Fruit fly (Drosophila melanogaster) whole organism, wandering third instar larva: Measurements from ENCODE around the gene CG18764.

ENCODE experiments used
- Dfd ChIP-seq: fragments of >200 bp; optimal IDR thresholded peaks from 2 replicates; lab custom pipeline; 2017; ENCODE audit warnings: missing biosample characterization, missing genetic modification characterization
- HLH106 ChIP-seq: fragments of 200-800 bp; optimal IDR thresholded peaks from 3 replicates; lab custom pipeline; 2019; ENCODE audit warnings: missing biosample characterization, mild to moderate bottlenecking, missing genetic modification characterization, moderate library complexity
- Mio ChIP-seq: sonication (Bioruptor generic); optimal IDR thresholded peaks from 2 replicates; lab custom pipeline; 2016; ENCODE audit warnings: missing biosample characterization, missing genetic modification characterization
- OdsH ChIP-seq: fragments of 200-800 bp; sonication (Bioruptor generic); optimal IDR thresholded peaks from 2 replicates; lab custom pipeline; 2016; ENCODE audit warnings: missing biosample characterization, mild to moderate bottlenecking, missing genetic modification characterization
- psq ChIP-seq: fragments of 200-800 bp; sonication (Bioruptor generic); optimal IDR thresholded peaks from 3 replicates; lab custom pipeline; 2017; ENCODE audit warnings: missing biosample characterization, mild to moderate bottlenecking, missing genetic modification characterization, moderate library complexity
- usp ChIP-seq: fragments of >200 bp; optimal IDR thresholded peaks from 2 replicates; lab custom pipeline; 2017; ENCODE audit warnings: missing biosample characterization, missing genetic modification characterization

dm6 chr3R:11656614-11657216, 30.0 kb downstream of the CG18764 start:
- TF ChIP-seq Mio (GFP tag; lab: Kevin White, UChicago): peak; percentile 86
- peak; percentile 94 for TF ChIP-seq psq (GFP tag; lab: Kevin White, UChicago)
- peak; percentile 99 for TF ChIP-seq OdsH
- TF ChIP-seq usp (GFP tag; lab: Kevin White, UChicago): no peak
- TF ChIP-seq Dfd: no peak
- TF ChIP-seq HLH106 (tag; lab: Kevin White, UChicago): peak; percentile 97
